Fruit fly (Drosophila melanogaster) whole organism, embryonic: ENCODE results near the gene Mical.

Experiments
- ATbp ChIP-seq: fragments of 200-800 bp; sonication (Bioruptor generic); optimal IDR thresholded peaks from 2 replicates; lab custom pipeline; 2017; ENCODE audit warnings: missing biosample characterization, mild to moderate bottlenecking, missing genetic modification characterization, missing genetic modification reagents
- Asciz ChIP-seq: fragments of 200-800 bp; sonication (Bioruptor generic); optimal IDR thresholded peaks from 2 replicates; lab custom pipeline; 2017; ENCODE audit warnings: missing biosample characterization, mild to moderate bottlenecking, missing genetic modification characterization, missing genetic modification reagents
- CG10431 ChIP-seq: fragments of 200-800 bp; sonication (Bioruptor generic); optimal IDR thresholded peaks from 3 replicates; lab custom pipeline; 2018; ENCODE audit warnings: missing biosample characterization, mild to moderate bottlenecking, missing genetic modification characterization
- CG11695 ChIP-seq: fragments of 200-800 bp; sonication (Bioruptor generic); IDR thresholded peaks from 3 replicates; pipeline ENCODE4 v1.3.6; 2022; ENCODE audit warnings: missing biosample characterization, missing genetic modification characterization
- CG12155 ChIP-seq: fragments of 200-800 bp; sonication (Bioruptor generic); optimal IDR thresholded peaks from 3 replicates; lab custom pipeline; 2016; ENCODE audit warnings: missing biosample characterization, missing genetic modification characterization
- CG12659 ChIP-seq: fragments of 200-800 bp; sonication (Bioruptor generic); optimal IDR thresholded peaks from 3 replicates; lab custom pipeline; 2017; ENCODE audit warnings: mild to moderate bottlenecking, missing biosample characterization, missing genetic modification reagents, missing genetic modification characterization
- CG13424 ChIP-seq: fragments of 200-800 bp; sonication (Bioruptor generic); optimal IDR thresholded peaks from 2 replicates; lab custom pipeline; 2019; ENCODE audit warnings: missing biosample characterization, mild to moderate bottlenecking, missing genetic modification characterization, moderate library complexity
- CG13894 ChIP-seq: fragments of 200-800 bp; sonication (Bioruptor generic); optimal IDR thresholded peaks from 3 replicates; lab custom pipeline; 2018; ENCODE audit warnings: missing biosample characterization, mild to moderate bottlenecking, missing genetic modification characterization, moderate library complexity
- CG14014 ChIP-seq: fragments of 200-800 bp; sonication (Bioruptor generic); IDR thresholded peaks from 2 replicates; pipeline ENCODE4 v1.3.6; 2022; ENCODE audit warnings: missing biosample characterization, missing genetic modification characterization
- CG18599 ChIP-seq: fragments of 200-800 bp; sonication (Bioruptor generic); optimal IDR thresholded peaks from 3 replicates; lab custom pipeline; 2017; ENCODE audit warnings: missing biosample characterization, missing genetic modification characterization, mild to moderate bottlenecking, moderate library complexity, missing genetic modification reagents
- CG2199 ChIP-seq: fragments of 200-800 bp; sonication (Bioruptor generic); IDR thresholded peaks from 3 replicates; pipeline ENCODE4 v1.3.6; 2022; ENCODE audit warnings: missing biosample characterization, missing genetic modification characterization
- CG34422 ChIP-seq: fragments of 200-800 bp; sonication (Bioruptor generic); IDR thresholded peaks from 3 replicates; pipeline ENCODE4 v1.3.6; 2022; ENCODE audit warnings: missing biosample characterization, missing genetic modification characterization
- CG4424 ChIP-seq: fragments of 200-800 bp; sonication (Bioruptor generic); optimal IDR thresholded peaks from 3 replicates; lab custom pipeline; 2016; ENCODE audit warnings: missing biosample characterization, missing genetic modification characterization
- CG4707 ChIP-seq: fragments of 200-800 bp; sonication (Bioruptor generic); optimal IDR thresholded peaks from 2 replicates; lab custom pipeline; 2018; ENCODE audit warnings: missing biosample characterization, mild to moderate bottlenecking, missing genetic modification characterization, moderate library complexity
- CG6683 ChIP-seq: fragments of 200-800 bp; sonication (Bioruptor generic); optimal IDR thresholded peaks from 2 replicates; lab custom pipeline; 2017; ENCODE audit warnings: missing biosample characterization, mild to moderate bottlenecking, missing genetic modification characterization, missing genetic modification reagents
- CG8281 ChIP-seq: fragments of 200-800 bp; sonication (Bioruptor generic); optimal IDR thresholded peaks from 2 replicates; lab custom pipeline; 2018; ENCODE audit warnings: missing biosample characterization, mild to moderate bottlenecking, missing genetic modification characterization, moderate library complexity
- CG8290 ChIP-seq, 3 experiments: fragments of 200-800 bp; sonication (Bioruptor generic); optimal IDR thresholded peaks; 2 replicates each; lab custom pipeline; 2016 to 2019; ENCODE audit warnings: missing biosample characterization in 3 of 3, missing genetic modification characterization in 3 of 3, mild to moderate bottlenecking in 2 of 3, moderate library complexity in 1 of 3
- CG8765 ChIP-seq: fragments of 200-800 bp; sonication (Bioruptor generic); IDR thresholded peaks from 2 replicates; pipeline ENCODE4 v1.3.6; 2022; ENCODE audit warnings: missing biosample characterization, missing genetic modification characterization
- CHES-1-like ChIP-seq: fragments of 200-800 bp; sonication (Bioruptor generic); optimal IDR thresholded peaks from 2 replicates; lab custom pipeline; 2016; ENCODE audit warnings: missing biosample characterization, missing genetic modification characterization
- HHEX ChIP-seq: fragments of 200-800 bp; sonication (Bioruptor generic); optimal IDR thresholded peaks from 3 replicates; lab custom pipeline; 2017; ENCODE audit warnings: missing biosample characterization, mild to moderate bottlenecking, missing genetic modification characterization, missing genetic modification reagents
- HLH4C ChIP-seq: fragments of 200-800 bp; sonication (Bioruptor generic); IDR thresholded peaks from 3 replicates; pipeline ENCODE4 v1.3.6; 2022; ENCODE audit warnings: missing biosample characterization, missing genetic modification characterization; ENCODE audit not compliant: partially characterized antibody
- Hr51 ChIP-seq, 2 experiments: fragments of 200-800 bp; sonication (Bioruptor generic); optimal IDR thresholded peaks; 2 replicates in 1 of 2; 3 replicates in 1 of 2; lab custom pipeline; 2016 to 2018; ENCODE audit warnings: missing biosample characterization in 2 of 2, missing genetic modification characterization in 2 of 2, mild to moderate bottlenecking in 1 of 2, moderate library complexity in 1 of 2
- Meics ChIP-seq: fragments of 200-800 bp; sonication (Bioruptor generic); optimal IDR thresholded peaks from 2 replicates; lab custom pipeline; 2017; ENCODE audit warnings: missing biosample characterization, mild to moderate bottlenecking, missing genetic modification characterization
- Mes4 ChIP-seq: fragments of 200-800 bp; sonication (Bioruptor generic); optimal IDR thresholded peaks from 2 replicates; lab custom pipeline; 2016; ENCODE audit warnings: missing biosample characterization, missing genetic modification characterization
- NfI ChIP-seq: fragments of 200-800 bp; sonication (Bioruptor generic); optimal IDR thresholded peaks from 3 replicates; lab custom pipeline; 2018; ENCODE audit warnings: missing biosample characterization, mild to moderate bottlenecking, missing genetic modification characterization, moderate library complexity
- Poxn ChIP-seq: fragments of 200-800 bp; sonication (Bioruptor generic); IDR thresholded peaks from 2 replicates; pipeline ENCODE4 v1.3.6; 2022; ENCODE audit warnings: missing biosample characterization, missing genetic modification characterization
- Spps ChIP-seq: fragments of 200-800 bp; sonication (Bioruptor generic); optimal IDR thresholded peaks from 2 replicates; lab custom pipeline; 2018; ENCODE audit warnings: missing biosample characterization, mild to moderate bottlenecking, missing genetic modification characterization
- abd-A ChIP-seq: fragments of 200-800 bp; sonication (Bioruptor generic); optimal IDR thresholded peaks from 3 replicates; lab custom pipeline; 2019; ENCODE audit warnings: missing biosample characterization, mild to moderate bottlenecking, missing genetic modification characterization, moderate library complexity
- ato ChIP-seq: fragments of 200-800 bp; sonication (Bioruptor generic); IDR thresholded peaks from 2 replicates; pipeline ENCODE4 v1.3.6; 2022; ENCODE audit warnings: missing biosample characterization, missing genetic modification characterization; ENCODE audit not compliant: partially characterized antibody
- cg ChIP-seq: fragments of 200-800 bp; sonication (Bioruptor generic); optimal IDR thresholded peaks from 3 replicates; lab custom pipeline; 2019; ENCODE audit warnings: missing biosample characterization, mild to moderate bottlenecking, missing genetic modification characterization, moderate library complexity
- cwo ChIP-seq: fragments of 200-800 bp; sonication (Bioruptor generic); optimal IDR thresholded peaks from 3 replicates; lab custom pipeline; 2017; ENCODE audit warnings: missing biosample characterization, missing genetic modification characterization, mild to moderate bottlenecking, moderate library complexity, missing genetic modification reagents
- dpn ChIP-seq, 2 experiments: fragments of 200-800 bp; sonication (Bioruptor generic); optimal IDR thresholded peaks; 3 replicates each; lab custom pipeline; 2016; ENCODE audit warnings: missing biosample characterization in 2 of 2, missing genetic modification characterization in 2 of 2
- esg ChIP-seq: fragments of 200-800 bp; sonication (Bioruptor generic); conservative IDR thresholded peaks from 2 replicates; pipeline ENCODE4 v1.3.6; 2022; ENCODE audit warnings: missing biosample characterization, missing genetic modification characterization
- eve ChIP-seq, 2 experiments: fragments of >200 bp; optimal IDR thresholded peaks; 2 replicates each; lab custom pipeline; 2017; ENCODE audit warnings: missing biosample characterization in 2 of 2, missing genetic modification characterization in 2 of 2
- gcm ChIP-seq: fragments of 200-800 bp; sonication (Bioruptor generic); optimal IDR thresholded peaks from 2 replicates; lab custom pipeline; 2019; ENCODE audit warnings: missing biosample characterization, mild to moderate bottlenecking, missing genetic modification characterization, moderate library complexity
- gt ChIP-seq: fragments of 200-800 bp; sonication (Bioruptor generic); IDR thresholded peaks from 2 replicates; pipeline ENCODE4 v1.3.6; 2022; ENCODE audit warnings: missing biosample characterization, missing genetic modification characterization
- hkb ChIP-seq, 2 experiments: fragments of 200-800 bp in 1 of 2; fragments of >200 bp in 1 of 2; sonication (Bioruptor generic) in 1 of 2; IDR thresholded peaks in 1 of 2; optimal IDR thresholded peaks in 1 of 2; 2 replicates each; pipeline versions ENCODE4 v1.3.6 to Lab custom; 2017 to 2022; ENCODE audit warnings: missing biosample characterization in 1 of 2, missing genetic modification characterization in 1 of 2
- maf-S ChIP-seq: fragments of 200-800 bp; sonication (Bioruptor generic); optimal IDR thresholded peaks from 2 replicates; lab custom pipeline; 2016; ENCODE audit warnings: missing biosample characterization, missing genetic modification characterization
- nerfin-2 ChIP-seq: fragments of 200-800 bp; sonication (Bioruptor generic); IDR thresholded peaks from 2 replicates; pipeline ENCODE4 v1.3.6; 2022; ENCODE audit warnings: missing biosample characterization, missing genetic modification characterization; ENCODE audit not compliant: partially characterized antibody
- pita ChIP-seq: fragments of 200-800 bp; sonication (Bioruptor generic); optimal IDR thresholded peaks from 2 replicates; lab custom pipeline; 2017; ENCODE audit warnings: missing biosample characterization, mild to moderate bottlenecking, missing genetic modification characterization
- pros ChIP-seq: fragments of 200-800 bp; sonication (Bioruptor generic); optimal IDR thresholded peaks from 3 replicates; lab custom pipeline; 2019; ENCODE audit warnings: missing biosample characterization, mild to moderate bottlenecking, missing genetic modification characterization, moderate library complexity
- repo ChIP-seq: fragments of 200-800 bp; sonication (Bioruptor generic); optimal IDR thresholded peaks from 2 replicates; lab custom pipeline; 2016; ENCODE audit warnings: missing biosample characterization, missing genetic modification characterization
- salm ChIP-seq: fragments of 200-800 bp; sonication (Bioruptor generic); optimal IDR thresholded peaks from 2 replicates; lab custom pipeline; 2018; ENCODE audit warnings: missing biosample characterization, mild to moderate bottlenecking, missing genetic modification characterization
- so ChIP-seq: fragments of 200-800 bp; sonication (Bioruptor generic); IDR thresholded peaks from 3 replicates; pipeline ENCODE4 v1.3.6; 2022; ENCODE audit warnings: missing biosample characterization, missing genetic modification characterization
- ssp ChIP-seq: fragments of 200-800 bp; sonication (Bioruptor generic); IDR thresholded peaks from 2 replicates; pipeline ENCODE4 v1.3.6; 2022; ENCODE audit warnings: missing biosample characterization, missing genetic modification characterization
- sug ChIP-seq: fragments of 200-800 bp; optimal IDR thresholded peaks from 2 replicates; lab custom pipeline; 2019; ENCODE audit warnings: missing biosample characterization, mild to moderate bottlenecking, missing genetic modification characterization, moderate library complexity
- zen ChIP-seq: fragments of 200-800 bp; sonication (Bioruptor generic); optimal IDR thresholded peaks from 3 replicates; lab custom pipeline; 2018; ENCODE audit warnings: missing biosample characterization, mild to moderate bottlenecking, missing genetic modification characterization, moderate library complexity

The Mical gene

dm6 chr3R:10048035-10048774 lies 5.5 kb upstream of the Mical start (continued):
- TF ChIP-seq cwo (GFP tag; lab: Kevin White, UChicago) (peak; percentile 16), CG8290 (GFP tag; optimal IDR thresholded peaks at IDR 0.05; lab: Kevin White, UChicago) (no peak), CG8290 (tag; optimal IDR thresholded peaks at IDR 0.05; lab: Kevin White, UChicago) (no peak), CG14014 (GFP tag; lab: Robert Waterston, UW) (no peak), salm (tag; lab: Kevin White, UChicago) (no peak), repo (GFP tag; lab: Kevin White, UChicago) (no peak), ato (no peak), Asciz (GFP tag; lab: Kevin White, UChicago) (peak; percentile 66), cg (GFP tag; lab: Kevin White, UChicago) (no peak), nerfin-2 (GFP tag; lab: Robert Waterston, UW) (peak; percentile 47; the same call in 1 of the 2 replicates), CG18599 (GFP tag; lab: Kevin White, UChicago) (peak; percentile 46), CG2199 (no peak), Spps (tag; lab: Kevin White, UChicago) (no peak), Poxn (GFP tag; lab: Robert Waterston, UW) (no peak), gt (GFP tag; lab: Robert Waterston, UW) (no peak), hkb (optimal IDR thresholded peaks at IDR 0.05; lab: Kevin White, UChicago) (no peak), hkb (GFP tag; IDR thresholded peaks at IDR 0.05; lab: Robert Waterston, UW) (no peak), CG4424 (GFP tag; lab: Kevin White, UChicago) (peak; percentile 42), CG6683 (no peak), so (GFP tag; lab: Robert Waterston, UW) (no peak), zen (tag; lab: Kevin White, UChicago) (no peak), CG4707 (no peak), abd-A (tag; lab: Kevin White, UChicago) (no peak), CG13424 (tag; lab: Kevin White, UChicago) (peak; percentile 63), esg (GFP tag; lab: Robert Waterston, UW) (0 out of 2 replicates have a peak, but pooled peaks have one; percentile 27), Mes4 (GFP tag; lab: Kevin White, UChicago) (no peak), ssp (GFP tag; lab: Robert Waterston, UW) (no peak), CG11695 (no peak), gcm (GFP tag; lab: Kevin White, UChicago) (peak; percentile 24), CG8281 (tag; lab: Kevin White, UChicago) (peak; percentile 11), CG12659 (GFP tag; lab: Kevin White, UChicago) (peak; percentile 48), CG12155 (GFP tag; lab: Kevin White, UChicago) (peak; percentile 19), HLH4C (GFP tag; lab: Robert Waterston, UW) (no peak), pita (GFP tag; lab: Kevin White, UChicago) (no peak), CG10431 (GFP tag; lab: Kevin White, UChicago) (no peak), HHEX (GFP tag; lab: Kevin White, UChicago) (peak; percentile 38), maf-S (no peak), eve (GFP tag; optimal IDR thresholded peaks at IDR 0.05; lab: Kevin White, UChicago) (no peak), CG13894 (tag; lab: Kevin White, UChicago) (no peak), NfI (peak; percentile 36), CG8765 (GFP tag; lab: Robert Waterston, UW) (no peak), dpn (GFP tag; optimal IDR thresholded peaks at IDR 0.05; lab: Kevin White, UChicago) (peak in 1 of 2 experiments; percentile 18), CG34422 (0 out of 3 replicates have a peak, but pooled peaks have one; percentile 20), sug (no peak), CHES-1-like (no peak), pros (peak; percentile 68), Meics (peak; percentile 67), ATbp (GFP tag; lab: Kevin White, UChicago) (peak; percentile 50), Hr51 (GFP tag; optimal IDR thresholded peaks at IDR 0.05; lab: Kevin White, UChicago) (peak in 1 of 2 experiments; percentile 70)
